Worm (Caenorhabditis elegans) whole organism, L3 larva: ENCODE data around the gene dpy-2.

Experiments used
- R02D3.7 ChIP-seq: fragments of 150-350 bp; optimal IDR thresholded peaks from 2 replicates; lab custom pipeline; 2014; ENCODE audit warnings: missing biosample characterization, missing genetic modification characterization
- ZK546.5 ChIP-seq: sonication (generic microtip); optimal IDR thresholded peaks from 2 replicates; lab custom pipeline; 2017; ENCODE audit warnings: missing biosample characterization, missing genetic modification characterization
- aly-2 ChIP-seq: fragments of 150-350 bp; optimal IDR thresholded peaks from 2 replicates; lab custom pipeline; 2014; ENCODE audit warnings: missing biosample characterization, missing genetic modification characterization
- ama-1 ChIP-seq: fragments of 150-350 bp; optimal IDR thresholded peaks from 2 replicates; lab custom pipeline; 2018
- ceh-28 ChIP-seq: fragments of 150-350 bp; optimal IDR thresholded peaks from 2 replicates; lab custom pipeline; 2014; ENCODE audit warnings: missing biosample characterization, missing genetic modification reagents, missing genetic modification characterization
- ceh-82 ChIP-seq: fragments of 150-350 bp; optimal IDR thresholded peaks from 2 replicates; lab custom pipeline; 2014; ENCODE audit warnings: missing biosample characterization, missing genetic modification characterization
- egl-27 ChIP-seq: sonication (generic microtip); optimal IDR thresholded peaks from 4 replicates; lab custom pipeline; 2017; ENCODE audit warnings: missing biosample characterization, missing genetic modification reagents, missing genetic modification characterization
- elt-1 ChIP-seq: fragments of 150-350 bp; optimal IDR thresholded peaks from 2 replicates; lab custom pipeline; 2014; ENCODE audit warnings: missing biosample characterization, missing genetic modification characterization
- eor-1 ChIP-seq, 2 experiments: fragments of 150-350 bp; optimal IDR thresholded peaks; 2 replicates each; lab custom pipeline; 2014 to 2018; ENCODE audit warnings: missing biosample characterization in 2 of 2, missing genetic modification characterization in 2 of 2
- fkh-2 ChIP-seq: fragments of 150-350 bp; optimal IDR thresholded peaks from 2 replicates; lab custom pipeline; 2014; ENCODE audit warnings: missing biosample characterization, missing genetic modification reagents, missing genetic modification characterization
- hmg-11 ChIP-seq: sonication (generic microtip); optimal IDR thresholded peaks from 2 replicates; lab custom pipeline; 2016; ENCODE audit warnings: missing genetic modification characterization, missing compliant biosample characterization
- jun-1 ChIP-seq: fragments of 150-350 bp; optimal IDR thresholded peaks from 2 replicates; lab custom pipeline; 2014; ENCODE audit warnings: missing biosample characterization, missing genetic modification reagents, missing genetic modification characterization
- mdl-1 ChIP-seq: fragments of 150-350 bp; optimal IDR thresholded peaks from 2 replicates; lab custom pipeline; 2014; ENCODE audit warnings: missing biosample characterization, missing genetic modification characterization
- nfya-1 ChIP-seq: sonication (generic microtip); optimal IDR thresholded peaks from 2 replicates; lab custom pipeline; 2017; ENCODE audit warnings: missing genetic modification characterization, mild to moderate bottlenecking, missing compliant biosample characterization, antibody characterized with exemption, moderate library complexity; ENCODE audit not compliant: insufficient read depth
- nhr-11 ChIP-seq: fragments of 150-350 bp; optimal IDR thresholded peaks from 2 replicates; lab custom pipeline; 2014; ENCODE audit warnings: missing biosample characterization, missing genetic modification characterization
- nhr-23 ChIP-seq: fragments of 150-350 bp; optimal IDR thresholded peaks from 2 replicates; lab custom pipeline; 2014; ENCODE audit warnings: missing biosample characterization, missing genetic modification reagents, missing genetic modification characterization
- nhr-28 ChIP-seq: fragments of 150-350 bp; optimal IDR thresholded peaks from 2 replicates; lab custom pipeline; 2014; ENCODE audit warnings: missing biosample characterization, missing genetic modification characterization
- nhr-43 ChIP-seq: sonication (generic microtip); optimal IDR thresholded peaks from 2 replicates; lab custom pipeline; 2016; ENCODE audit warnings: mild to moderate bottlenecking, missing genetic modification characterization, missing compliant biosample characterization; ENCODE audit not compliant: poor library complexity, severe bottlenecking
- pha-4 ChIP-seq: fragments of 150-350 bp; optimal IDR thresholded peaks from 2 replicates; lab custom pipeline; 2014; ENCODE audit warnings: missing biosample characterization, missing genetic modification reagents, missing genetic modification characterization
- sea-2 ChIP-seq: fragments of 150-350 bp; sonication (generic microtip); optimal IDR thresholded peaks from 4 replicates; lab custom pipeline; 2014; ENCODE audit warnings: missing biosample characterization, missing genetic modification reagents, missing genetic modification characterization
- skn-1 ChIP-seq: fragments of 150-350 bp; optimal IDR thresholded peaks from 2 replicates; lab custom pipeline; 2014; ENCODE audit warnings: missing biosample characterization, missing genetic modification characterization
- snpc-4 ChIP-seq: fragments of 150-350 bp; optimal IDR thresholded peaks from 2 replicates; lab custom pipeline; 2014; ENCODE audit warnings: missing biosample characterization, missing genetic modification characterization
- unc-39 ChIP-seq: sonication (generic microtip); optimal IDR thresholded peaks from 4 replicates; lab custom pipeline; 2017; ENCODE audit warnings: missing biosample characterization, missing genetic modification characterization
- unc-62 ChIP-seq: fragments of 150-350 bp; sonication (generic microtip); optimal IDR thresholded peaks from 4 replicates; lab custom pipeline; 2014; ENCODE audit warnings: missing biosample characterization, missing genetic modification reagents, missing genetic modification characterization
- ztf-11 ChIP-seq: fragments of 150-350 bp; optimal IDR thresholded peaks from 2 replicates; lab custom pipeline; 2014; ENCODE audit warnings: missing biosample characterization, missing genetic modification characterization

dpy-2 gene

DNA sequence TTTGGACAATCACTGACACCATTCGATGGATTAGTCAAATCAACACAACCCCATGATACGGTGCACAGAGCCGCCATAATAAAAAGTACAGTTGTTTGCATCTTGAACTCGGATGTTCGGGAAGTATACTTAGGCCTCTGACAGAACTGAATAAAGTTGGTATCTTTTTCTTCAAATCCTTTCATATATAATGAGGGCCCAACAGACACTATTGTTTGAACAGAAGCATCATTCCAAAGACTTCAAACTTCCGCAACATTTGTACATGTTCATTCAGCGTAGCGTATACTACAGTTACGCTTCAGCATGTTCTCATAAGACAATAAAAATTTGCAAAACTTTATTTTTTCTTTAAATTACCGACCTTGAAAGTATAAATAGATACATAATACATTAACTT lies 37.9 kb downstream of the dpy-2 start, which contains the start of gene F41G3.19:
F41G3.19 (minus strand) TSS at position 101 of the 400 bp plus-strand sequence.
- no peak for TF ChIP-seq nhr-28 (tag; lab: Kevin White, UChicago)
- no peak for TF ChIP-seq nhr-23
- no peak for TF ChIP-seq elt-1
- no peak for TF ChIP-seq ztf-11
- no peak for TF ChIP-seq ama-1 (lab: Kevin White, UChicago)
- TF ChIP-seq ceh-82 (tag; lab: Kevin White, UChicago) = no peak
- no peak for TF ChIP-seq skn-1 (tag; lab: Kevin White, UChicago)
- TF ChIP-seq aly-2 (tag; lab: Kevin White, UChicago) = no peak
- no peak for TF ChIP-seq ceh-28
- TF ChIP-seq pha-4 = no peak
- no peak for TF ChIP-seq hmg-11 (tag; lab: Kevin White, UChicago)

DNA sequence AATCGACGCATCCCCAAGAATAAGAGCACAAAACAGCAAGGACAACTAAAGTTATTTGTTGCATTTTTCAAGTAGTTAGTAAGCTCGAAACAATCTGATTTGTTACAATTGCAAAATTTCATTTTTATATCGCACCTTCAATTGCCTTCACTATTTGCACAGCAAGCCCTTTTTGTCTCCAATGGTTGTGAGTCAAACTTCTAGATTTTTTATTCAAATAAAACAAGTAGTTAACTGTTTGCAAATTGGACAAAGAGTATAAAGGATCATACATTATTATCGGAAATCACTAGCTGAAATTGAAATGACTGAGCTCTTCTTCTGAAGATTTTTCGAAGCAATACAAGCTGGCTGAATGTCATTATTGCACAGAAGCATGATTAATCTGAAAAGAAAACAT lies 38.8 kb downstream of the dpy-2 start, which contains the start of gene F41G3.21:
F41G3.21 (minus strand) TSS at position 101 of the 400 bp plus-strand sequence.
- TF ChIP-seq unc-39 (tag; lab: Kevin White, UChicago) = no peak
- TF ChIP-seq nfya-1 (tag; lab: Kevin White, UChicago) = no peak
- no peak for TF ChIP-seq nhr-11 (tag; lab: Kevin White, UChicago)

DNA sequence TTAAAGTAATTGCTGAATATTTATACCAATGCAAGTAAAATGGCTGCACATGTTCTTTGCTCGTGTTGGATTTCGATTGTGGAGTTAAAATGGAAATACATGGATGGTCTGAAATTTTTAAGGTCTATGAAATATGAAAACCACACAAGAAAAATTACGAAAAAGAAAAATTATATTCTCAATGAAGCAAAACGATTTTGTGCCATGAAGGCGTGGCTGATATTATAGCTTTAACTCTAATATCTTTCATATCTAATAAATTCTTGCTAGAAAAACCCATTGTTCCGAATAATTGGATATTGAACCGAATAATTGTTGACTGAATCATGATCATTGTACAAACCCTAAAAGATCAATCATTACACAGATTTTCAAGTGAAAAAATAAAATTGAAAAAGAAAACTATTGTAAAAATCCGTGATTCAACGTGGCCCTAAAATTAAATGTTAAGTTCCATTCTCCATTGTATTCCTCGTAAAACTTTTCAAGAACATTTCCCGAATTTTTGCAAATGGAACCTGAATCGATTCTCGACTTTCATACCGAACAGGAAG lies 40.7 kb downstream of the dpy-2 start, which contains the start of the genes srx-95 and fis-1:
srx-95 (minus strand) TSS at position 101 of the 554 bp plus-strand sequence.
fis-1 (plus strand) TSS at position 504 of the 554 bp plus-strand sequence.
- TF ChIP-seq unc-62 (GFP tag; lab: Kevin White, UChicago) (no peak), R02D3.7 (no peak), ceh-82 (tag; lab: Kevin White, UChicago) (no peak), eor-1 (tag; optimal IDR thresholded peaks at IDR 0.05; lab: Kevin White, UChicago) (no peak), skn-1 (tag; lab: Kevin White, UChicago) (no peak), nhr-23 (no peak), unc-39 (tag; lab: Kevin White, UChicago) (no peak), nhr-28 (tag; lab: Kevin White, UChicago) (no peak), fkh-2 (tag; lab: Kevin White, UChicago) (no peak)

DNA sequence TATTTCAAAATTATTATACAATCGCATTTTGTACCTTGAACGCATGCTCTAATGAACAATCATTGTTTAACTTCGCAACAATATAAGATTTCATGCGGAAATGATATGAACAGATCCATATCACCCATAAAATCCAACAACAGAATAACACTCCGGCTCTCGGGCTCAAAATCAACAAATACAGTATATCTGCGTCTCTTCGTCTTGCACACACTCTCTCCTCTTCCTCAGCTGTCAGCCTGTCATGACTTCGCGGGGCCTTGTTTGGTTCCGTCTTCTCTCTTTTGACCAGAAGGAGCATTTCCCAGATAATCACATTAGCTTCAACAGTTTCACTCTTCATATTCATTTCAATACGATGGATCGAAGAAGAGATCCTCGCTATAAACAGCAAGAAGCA lies 42.1 kb downstream of the dpy-2 start, which contains the start of gene F41G3.3:
F41G3.3 (plus strand) TSS at position 301 of the 400 bp plus-strand sequence.
- TF ChIP-seq mdl-1 (tag; lab: Kevin White, UChicago) = no peak
- TF ChIP-seq jun-1 (tag; lab: Kevin White, UChicago) = no peak
- no peak for TF ChIP-seq nhr-43 (tag; lab: Kevin White, UChicago)
- TF ChIP-seq ZK546.5 (tag; lab: Kevin White, UChicago) = no peak
- TF ChIP-seq, all 47 proteins: peak for 0

DNA sequence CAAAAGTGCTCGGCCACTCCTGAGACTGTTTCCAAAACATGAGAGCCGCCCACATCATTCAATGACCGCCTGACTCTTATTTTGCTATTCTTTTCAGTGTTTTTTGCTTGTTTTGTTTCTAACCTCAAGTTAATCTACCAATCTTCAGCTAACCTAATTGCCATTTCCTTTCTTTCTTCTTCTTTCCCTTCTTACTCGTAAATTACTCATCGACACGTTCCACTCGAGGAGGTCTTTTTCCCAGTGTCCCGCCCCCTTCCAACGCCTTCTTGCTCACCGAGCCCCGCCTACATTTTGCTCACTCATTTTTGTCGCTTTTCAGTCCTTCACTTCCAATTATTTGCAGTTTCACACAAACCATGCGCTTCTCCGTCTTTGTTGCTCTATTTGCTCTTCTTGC lies 50.6 kb downstream of the dpy-2 start, which contains the start of gene nlp-50:
nlp-50 (plus strand) TSS at position 301 of the 400 bp plus-strand sequence.
- TF ChIP-seq sea-2 (GFP tag; lab: Kevin White, UChicago) (no peak), egl-27 (no peak), jun-1 (tag; lab: Kevin White, UChicago) (no peak), ztf-11 (no peak), snpc-4 (tag; lab: Kevin White, UChicago) (no peak)
- TF ChIP-seq, all 47 proteins: peak for 0
